Fruit fly (Drosophila melanogaster) whole organism, prepupa: ENCODE results near the gene hng2.

Experiments used
- Blimp-1 ChIP-seq: fragments of 200-800 bp; sonication (Bioruptor generic); optimal IDR thresholded peaks from 3 replicates; lab custom pipeline; 2017; ENCODE audit warnings: missing biosample characterization, missing genetic modification characterization, mild to moderate bottlenecking, moderate library complexity, missing genetic modification reagents
- CG10631 ChIP-seq: fragments of 200-800 bp; sonication (Bioruptor generic); optimal IDR thresholded peaks from 2 replicates; lab custom pipeline; 2016; ENCODE audit warnings: missing biosample characterization, missing genetic modification characterization
- CG10669 ChIP-seq: fragments of 200-800 bp; sonication (Bioruptor generic); optimal IDR thresholded peaks from 3 replicates; lab custom pipeline; 2018; ENCODE audit warnings: missing biosample characterization, mild to moderate bottlenecking, missing genetic modification characterization, moderate library complexity
- CG15336 ChIP-seq: fragments of 200-800 bp; sonication (Bioruptor generic); IDR thresholded peaks from 2 replicates; pipeline ENCODE4 v1.3.6; 2022; ENCODE audit warnings: missing biosample characterization, missing genetic modification characterization
- CG1621 ChIP-seq: fragments of 200-800 bp; sonication (Bioruptor generic); optimal IDR thresholded peaks from 3 replicates; lab custom pipeline; 2018; ENCODE audit warnings: missing biosample characterization, mild to moderate bottlenecking, missing genetic modification characterization
- CG16779 ChIP-seq: fragments of 200-800 bp; sonication (Bioruptor generic); optimal IDR thresholded peaks from 3 replicates; lab custom pipeline; 2017; ENCODE audit warnings: missing biosample characterization, mild to moderate bottlenecking, missing genetic modification characterization
- CG3032 ChIP-seq: fragments of 200-800 bp; optimal IDR thresholded peaks from 2 replicates; lab custom pipeline; 2019; ENCODE audit warnings: missing biosample characterization, mild to moderate bottlenecking, missing genetic modification characterization, moderate library complexity
- CG32006 ChIP-seq: fragments of 200-800 bp; sonication (Bioruptor generic); optimal IDR thresholded peaks from 3 replicates; lab custom pipeline; 2017; ENCODE audit warnings: missing biosample characterization, mild to moderate bottlenecking, missing genetic modification characterization
- CG3919 ChIP-seq: fragments of 200-800 bp; sonication (Bioruptor generic); optimal IDR thresholded peaks from 3 replicates; lab custom pipeline; 2016; ENCODE audit warnings: missing biosample characterization, missing genetic modification characterization
- CG6792 ChIP-seq: fragments of 200-800 bp; sonication (Bioruptor generic); optimal IDR thresholded peaks from 3 replicates; lab custom pipeline; 2016; ENCODE audit warnings: missing biosample characterization, missing genetic modification characterization
- CG6854 ChIP-seq: fragments of 200-800 bp; sonication (Bioruptor generic); optimal IDR thresholded peaks from 2 replicates; lab custom pipeline; 2017; ENCODE audit warnings: missing biosample characterization, mild to moderate bottlenecking, missing genetic modification characterization
- CG7368 ChIP-seq: fragments of 200-800 bp; sonication (Bioruptor generic); optimal IDR thresholded peaks from 3 replicates; lab custom pipeline; 2016; ENCODE audit warnings: missing biosample characterization, missing genetic modification characterization
- CG8319 ChIP-seq: fragments of 200-800 bp; sonication (Bioruptor generic); optimal IDR thresholded peaks from 3 replicates; lab custom pipeline; 2016; ENCODE audit warnings: missing biosample characterization, missing genetic modification characterization
- CG9139 ChIP-seq: fragments of 200-800 bp; sonication (Bioruptor generic); optimal IDR thresholded peaks from 3 replicates; lab custom pipeline; 2017; ENCODE audit warnings: missing biosample characterization, mild to moderate bottlenecking, missing genetic modification characterization
- Eip93F ChIP-seq: fragments of 200-800 bp; sonication (Bioruptor generic); optimal IDR thresholded peaks from 2 replicates; lab custom pipeline; 2016; ENCODE audit warnings: missing biosample characterization, mild to moderate bottlenecking, missing genetic modification characterization
- Ets21C ChIP-seq: fragments of 200-800 bp; sonication (Bioruptor generic); optimal IDR thresholded peaks from 3 replicates; lab custom pipeline; 2016; ENCODE audit warnings: missing biosample characterization, missing genetic modification characterization
- Gug ChIP-seq: fragments of 200-800 bp; sonication (Bioruptor generic); IDR thresholded peaks from 2 replicates; pipeline ENCODE4 v1.3.6; 2022; ENCODE audit warnings: missing biosample characterization, missing genetic modification characterization
- Hr38 ChIP-seq: sonication (Bioruptor generic); optimal IDR thresholded peaks from 2 replicates; lab custom pipeline; 2016; ENCODE audit warnings: missing biosample characterization, missing genetic modification characterization
- Hr4 ChIP-seq: fragments of 200-800 bp; sonication (Bioruptor generic); optimal IDR thresholded peaks from 3 replicates; lab custom pipeline; 2016; ENCODE audit warnings: missing biosample characterization, missing genetic modification characterization
- Lpt ChIP-seq: fragments of 200-800 bp; sonication (Bioruptor generic); optimal IDR thresholded peaks from 3 replicates; lab custom pipeline; 2016; ENCODE audit warnings: missing biosample characterization, missing genetic modification characterization
- Met ChIP-seq: fragments of 200-800 bp; sonication (Bioruptor generic); optimal IDR thresholded peaks from 3 replicates; lab custom pipeline; 2016; ENCODE audit warnings: missing biosample characterization, missing genetic modification characterization
- Sox102F ChIP-seq: fragments of 200-800 bp; sonication (Bioruptor generic); optimal IDR thresholded peaks from 2 replicates; lab custom pipeline; 2016; ENCODE audit warnings: missing biosample characterization, mild to moderate bottlenecking, missing genetic modification characterization
- acj6 ChIP-seq: fragments of 200-800 bp; sonication (Bioruptor generic); optimal IDR thresholded peaks from 3 replicates; lab custom pipeline; 2016; ENCODE audit warnings: missing biosample characterization, missing genetic modification characterization
- cyc ChIP-seq: fragments of 200-800 bp; sonication (Bioruptor generic); optimal IDR thresholded peaks from 3 replicates; lab custom pipeline; 2016; ENCODE audit warnings: missing biosample characterization, missing genetic modification characterization
- eg ChIP-seq: fragments of 200-800 bp; sonication (Bioruptor generic); IDR thresholded peaks from 3 replicates; pipeline ENCODE4 v1.3.6; 2022; ENCODE audit warnings: missing biosample characterization, missing genetic modification characterization
- fd59A ChIP-seq: fragments of 200-800 bp; sonication (Bioruptor generic); optimal IDR thresholded peaks from 2 replicates; lab custom pipeline; 2017; ENCODE audit warnings: missing biosample characterization, mild to moderate bottlenecking, missing genetic modification characterization, missing genetic modification reagents
- fd85E ChIP-seq: fragments of 200-800 bp; sonication (Bioruptor generic); optimal IDR thresholded peaks from 3 replicates; lab custom pipeline; 2016; ENCODE audit warnings: missing biosample characterization, missing genetic modification characterization
- fkh ChIP-seq: fragments of 200-800 bp; sonication (Bioruptor generic); optimal IDR thresholded peaks from 3 replicates; lab custom pipeline; 2017; ENCODE audit warnings: missing biosample characterization, mild to moderate bottlenecking, missing genetic modification characterization, moderate library complexity
- salr ChIP-seq, 2 experiments: fragments of 200-800 bp; sonication (Bioruptor generic); optimal IDR thresholded peaks; 3 replicates each; lab custom pipeline; 2016 to 2018; ENCODE audit warnings: missing biosample characterization in 2 of 2, missing genetic modification characterization in 2 of 2, mild to moderate bottlenecking in 1 of 2
- ss ChIP-seq, 2 experiments: fragments of 200-800 bp; sonication (Bioruptor generic); optimal IDR thresholded peaks; 2 replicates in 1 of 2; 3 replicates in 1 of 2; lab custom pipeline; 2017 to 2018; ENCODE audit warnings: mild to moderate bottlenecking in 2 of 2, missing biosample characterization in 2 of 2, missing genetic modification characterization in 2 of 2, moderate library complexity in 1 of 2
- svp ChIP-seq: fragments of 200-800 bp; sonication (Bioruptor generic); peaks from one replicate; lab custom pipeline; 2016; ENCODE audit warnings: missing biosample characterization, missing genetic modification characterization
- vri ChIP-seq: fragments of 200-800 bp; sonication (Bioruptor generic); optimal IDR thresholded peaks from 3 replicates; lab custom pipeline; 2016; ENCODE audit warnings: missing biosample characterization, mild to moderate bottlenecking, missing genetic modification characterization

Gene hng2

DNA sequence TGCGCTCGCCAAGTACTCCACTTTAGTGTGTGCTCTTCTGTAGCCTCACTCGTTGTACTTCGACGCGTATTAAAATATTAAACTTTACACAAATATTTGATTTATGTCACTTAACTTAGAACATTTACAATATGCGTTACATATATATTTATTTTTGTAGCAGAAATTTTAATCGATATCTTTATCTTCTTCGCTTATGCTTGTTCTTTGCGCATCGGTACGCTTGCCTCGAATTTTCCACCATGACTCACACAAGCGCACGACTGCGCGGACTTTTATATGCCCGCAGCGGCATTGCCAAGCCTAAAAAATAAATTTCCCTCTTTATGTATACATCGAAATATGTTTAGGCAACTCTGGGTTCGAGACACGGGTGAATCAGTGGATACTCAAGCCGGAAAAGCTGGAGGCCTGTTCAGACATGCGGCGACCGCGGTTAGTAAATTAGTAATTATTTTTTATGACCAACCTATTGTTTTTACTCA, 14.3 kb downstream of the hng2 start, which contains the start of gene aqz (continued):
- TF ChIP-seq CG8319 (GFP tag; lab: Kevin White, UChicago) (no peak), ss (GFP tag; optimal IDR thresholded peaks at IDR 0.05; lab: Kevin White, UChicago) (peak; percentile 44 to 58), salr (GFP tag; optimal IDR thresholded peaks at IDR 0.05; lab: Kevin White, UChicago) (no peak), Eip93F (peak; percentile 23), CG15336 (GFP tag; lab: Robert Waterston, UW) (peak; percentile 47; the same call in 1 of the 2 replicates), CG32006 (GFP tag; lab: Kevin White, UChicago) (no peak), Blimp-1 (GFP tag; lab: Kevin White, UChicago) (peak; percentile 24), fd59A (no peak), CG3032 (tag; lab: Kevin White, UChicago) (peak; percentile 40), CG16779 (tag; lab: Kevin White, UChicago) (peak; percentile 47), CG3919 (GFP tag; lab: Kevin White, UChicago) (peak; percentile 45), eg (GFP tag; lab: Robert Waterston, UW) (peak; percentile 57; the same call in 2 of the 3 replicates)

DNA sequence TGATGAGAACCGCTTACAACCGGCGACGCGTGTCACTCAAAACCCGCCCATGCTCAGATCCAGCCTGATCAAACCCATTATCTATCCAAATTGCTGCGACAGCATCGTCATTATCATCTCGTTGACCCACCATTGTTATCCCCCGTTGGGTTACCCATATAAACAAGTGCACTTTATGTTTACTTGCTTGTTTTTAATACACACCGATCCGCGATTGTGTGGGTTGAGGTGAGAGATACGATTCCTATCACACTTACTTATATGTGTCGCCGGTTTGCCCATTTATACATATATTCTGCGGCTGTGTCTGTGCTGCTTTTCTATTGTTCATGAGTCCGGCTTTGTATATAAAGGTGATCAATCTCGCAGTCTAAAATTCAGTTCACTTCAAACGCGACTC, 15.5 kb downstream of the hng2 start, which contains the start of gene CG8369:
TSS of gene CG8369 (plus strand) at position 386 of the 400 bp plus-strand sequence.
- TF ChIP-seq Lpt (GFP tag; lab: Kevin White, UChicago) (no peak), svp (GFP tag; lab: Kevin White, UChicago) (peak; percentile 98), fkh (peak; percentile 7)
- TF ChIP-seq, all 60 proteins: peak for 2

DNA sequence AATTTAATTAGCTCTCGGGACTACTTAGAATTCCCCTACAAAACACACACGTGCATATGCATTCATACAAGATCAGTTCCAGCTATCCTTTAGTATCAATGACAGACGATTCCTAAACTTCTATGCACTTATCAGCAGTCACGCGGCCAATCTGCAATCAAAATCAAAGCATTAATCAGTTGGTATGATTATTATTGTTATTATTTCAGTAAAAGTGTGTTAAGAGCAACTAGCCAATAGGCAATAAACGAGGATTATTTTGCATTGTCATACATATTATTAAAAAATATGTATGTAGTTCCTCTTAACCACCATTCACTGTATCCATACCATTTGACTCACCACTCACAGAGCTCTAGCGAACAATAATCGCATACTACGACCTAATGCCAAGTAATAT, 16.8 kb downstream of the hng2 start:
- no peak for TF ChIP-seq acj6 (GFP tag; lab: Kevin White, UChicago)
- no peak for TF ChIP-seq eg (GFP tag; lab: Robert Waterston, UW)
- TF ChIP-seq Sox102F (GFP tag; lab: Kevin White, UChicago): no peak
- TF ChIP-seq Hr4: no peak
- no peak for TF ChIP-seq CG10631 (GFP tag; lab: Kevin White, UChicago)
- no peak for TF ChIP-seq CG9139 (GFP tag; lab: Kevin White, UChicago)
- TF ChIP-seq CG16779 (tag; lab: Kevin White, UChicago): no peak
- TF ChIP-seq CG15336 (GFP tag; lab: Robert Waterston, UW): no peak
- TF ChIP-seq CG6792 (GFP tag; lab: Kevin White, UChicago): no peak
- TF ChIP-seq CG10669 (GFP tag; lab: Kevin White, UChicago): no peak
- no peak for TF ChIP-seq CG6854
- TF ChIP-seq Ets21C (GFP tag; lab: Kevin White, UChicago): no peak
- no peak for TF ChIP-seq Gug (GFP tag; lab: Robert Waterston, UW)
- no peak for TF ChIP-seq Blimp-1 (GFP tag; lab: Kevin White, UChicago)
- TF ChIP-seq CG1621 (tag; lab: Kevin White, UChicago): no peak
- TF ChIP-seq, all 60 proteins: peak for 0

DNA sequence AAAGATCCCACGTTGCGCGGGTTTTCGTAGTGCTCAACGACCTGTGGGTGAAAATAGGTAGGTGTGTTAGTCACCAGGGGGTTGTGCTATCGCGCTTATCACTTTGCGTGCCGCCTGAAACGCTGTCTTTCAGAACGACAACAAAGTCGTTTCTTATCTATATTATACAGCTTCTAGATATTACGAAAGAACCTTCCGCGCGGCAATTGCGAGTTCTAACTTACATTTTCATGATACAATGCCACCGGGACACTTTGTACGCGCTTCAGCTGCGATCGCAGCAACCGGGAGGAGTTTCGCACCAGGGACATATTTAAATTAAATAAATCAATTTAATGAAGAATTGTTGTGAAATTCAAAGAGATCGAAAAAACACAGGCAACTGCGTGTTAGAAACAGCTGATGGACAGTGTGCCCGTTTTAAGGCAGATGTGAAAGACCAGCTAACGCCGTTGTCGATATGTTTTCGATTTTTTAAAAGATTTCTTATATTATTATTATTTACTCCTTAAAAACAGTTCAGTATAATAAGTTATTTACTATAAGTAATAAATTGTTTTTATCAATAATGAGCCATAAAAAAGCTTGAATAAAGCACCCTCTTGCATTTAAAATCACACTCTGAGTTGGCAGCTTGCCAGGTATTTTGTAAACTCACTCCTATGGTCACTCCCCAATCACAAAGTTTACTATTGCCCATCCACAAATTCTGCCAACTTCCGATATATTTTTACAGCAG, 17.8 kb downstream of the hng2 start, which contains the start of the genes IscU and CG8379:
TSS of gene IscU (minus strand) at position 417 of the 739 bp plus-strand sequence.
TSS of gene CG8379 (plus strand) at position 651 of the 739 bp plus-strand sequence.
- peak in 1 of 2 experiments; percentile 5 for TF ChIP-seq ss (GFP tag; optimal IDR thresholded peaks at IDR 0.05; lab: Kevin White, UChicago)
- TF ChIP-seq fd85E (GFP tag; lab: Kevin White, UChicago): no peak
- TF ChIP-seq CG3032 (tag; lab: Kevin White, UChicago): peak; percentile 13
- peak; percentile 94 for TF ChIP-seq vri
- TF ChIP-seq Eip93F: peak; percentile 12
- TF ChIP-seq fkh: no peak

DNA sequence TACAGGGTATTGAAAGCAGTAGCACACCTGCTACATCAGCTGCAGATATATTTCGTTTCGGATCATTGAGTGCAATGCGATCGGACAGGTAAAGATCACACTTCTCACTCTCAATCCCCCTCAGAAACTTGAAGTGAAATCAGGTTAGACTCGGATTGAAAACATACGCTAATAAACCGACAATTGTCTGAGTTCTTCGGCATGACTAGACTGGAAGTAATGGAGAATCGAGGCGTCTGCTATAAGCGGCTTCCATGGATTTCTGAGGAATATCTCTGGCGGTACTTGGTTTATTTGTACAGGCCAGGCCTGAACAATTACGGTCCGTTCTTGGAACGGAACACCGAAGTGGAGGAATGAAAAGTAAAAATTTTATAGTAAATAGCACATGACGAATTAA, 34.9 kb downstream of the hng2 start:
- TF ChIP-seq Eip93F (no peak), Met (GFP tag; lab: Kevin White, UChicago) (no peak), CG7368 (no peak), cyc (GFP tag; lab: Kevin White, UChicago) (no peak), Hr38 (GFP tag; lab: Kevin White, UChicago) (no peak), fkh (no peak)
